Fruit fly (Drosophila melanogaster) whole organism, adult: Measurements from ENCODE around the gene Shab.

Experiments
- CG11617 ChIP-seq: fragments of 200-800 bp; sonication (Bioruptor generic); optimal IDR thresholded peaks from 2 replicates; lab custom pipeline; 2017; ENCODE audit warnings: mild to moderate bottlenecking, missing biosample characterization, missing genetic modification reagents, missing genetic modification characterization
- CG14711 ChIP-seq: fragments of 200-800 bp; sonication (Bioruptor generic); optimal IDR thresholded peaks from 2 replicates; lab custom pipeline; 2018; ENCODE audit warnings: missing biosample characterization, mild to moderate bottlenecking, missing genetic modification characterization, moderate library complexity
- CG33017 ChIP-seq: fragments of 200-800 bp; sonication (Bioruptor generic); optimal IDR thresholded peaks from 2 replicates; lab custom pipeline; 2018; ENCODE audit warnings: missing biosample characterization, mild to moderate bottlenecking, missing genetic modification characterization, moderate library complexity
- CG5204 ChIP-seq: fragments of 200-800 bp; sonication (Bioruptor generic); optimal IDR thresholded peaks from 2 replicates; lab custom pipeline; 2016; ENCODE audit warnings: missing biosample characterization, missing genetic modification characterization
- CG7045 ChIP-seq: fragments of 200-800 bp; sonication (Bioruptor generic); optimal IDR thresholded peaks from 2 replicates; lab custom pipeline; 2017; ENCODE audit warnings: missing biosample characterization, mild to moderate bottlenecking, missing genetic modification characterization
- CG7101 ChIP-seq: fragments of 200-800 bp; sonication (Bioruptor generic); optimal IDR thresholded peaks from 2 replicates; lab custom pipeline; 2018; ENCODE audit warnings: missing biosample characterization, mild to moderate bottlenecking, missing genetic modification characterization, moderate library complexity
- Mnt ChIP-seq: fragments of 200-800 bp; sonication (Bioruptor generic); optimal IDR thresholded peaks from 2 replicates; lab custom pipeline; 2016; ENCODE audit warnings: missing biosample characterization, mild to moderate bottlenecking, missing genetic modification characterization
- bab1 ChIP-seq: fragments of 200-800 bp; sonication (Bioruptor generic); optimal IDR thresholded peaks from 3 replicates; lab custom pipeline; 2019; ENCODE audit warnings: missing biosample characterization, mild to moderate bottlenecking, missing genetic modification characterization, moderate library complexity
- cnc ChIP-seq, 2 experiments: fragments of >200 bp; optimal IDR thresholded peaks; 2 replicates each; lab custom pipeline; 2017
- tj ChIP-seq: fragments of 200-800 bp; sonication (Bioruptor generic); optimal IDR thresholded peaks from 3 replicates; lab custom pipeline; 2017; ENCODE audit warnings: missing biosample characterization, mild to moderate bottlenecking, missing genetic modification characterization, moderate library complexity

DNA sequence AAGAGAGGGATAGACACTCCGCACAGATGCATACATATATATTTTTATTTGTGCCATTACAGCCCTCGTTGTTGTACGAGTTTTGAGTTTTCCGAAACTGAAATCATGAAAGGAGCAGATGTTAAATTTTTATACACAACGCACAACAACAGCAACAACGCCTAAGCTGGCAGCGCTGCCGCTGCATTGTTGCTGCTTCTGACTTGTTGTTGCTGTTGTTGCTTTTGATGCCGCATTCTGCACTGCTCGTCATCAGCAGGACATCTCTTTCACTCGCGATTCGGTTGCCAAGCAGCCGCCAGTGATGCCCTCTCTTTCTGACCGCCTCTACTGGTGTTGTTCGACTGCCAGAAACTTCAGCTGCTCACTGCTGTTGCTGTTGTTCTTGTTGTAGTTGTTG, 13.2 kb upstream of the Shab start:
- TF ChIP-seq Mnt (GFP tag; lab: Kevin White, UChicago), result no peak
- no peak for TF ChIP-seq CG7045 (GFP tag; lab: Kevin White, UChicago)
- TF ChIP-seq CG14711 (tag; lab: Kevin White, UChicago), result no peak
- no peak for TF ChIP-seq CG33017
- no peak for TF ChIP-seq tj (GFP tag; lab: Kevin White, UChicago)
- no peak for TF ChIP-seq CG7101 (tag; lab: Kevin White, UChicago)
- TF ChIP-seq bab1 (GFP tag; lab: Kevin White, UChicago), result no peak
- TF ChIP-seq CG11617 (GFP tag; lab: Kevin White, UChicago), result no peak
- TF ChIP-seq CG5204, result no peak
- no peak for TF ChIP-seq cnc (optimal IDR thresholded peaks at IDR 0.05; lab: Kevin White, UChicago)
